Fruit fly (Drosophila melanogaster): ENCODE measurements around the gene Ktl.

Gene Ktl

dm6 chr3R:20915828-20916227 is 18.7 kb upstream of the Ktl start:
- TF ChIP-seq vvl (GFP tag; IDR thresholded peaks at IDR 0.05) (0 out of 2 replicates have a peak, but pooled peaks have one; percentile 26), CG8089 (GFP tag; optimal IDR thresholded peaks at IDR 0.05) (no peak), inv (GFP tag; IDR thresholded peaks at IDR 0.05; ENCODE audit: partially characterized antibody) (no peak), CG15269 (tag; optimal IDR thresholded peaks at IDR 0.05) (peak; percentile 20), CG30431 (GFP tag; optimal IDR thresholded peaks at IDR 0.05) (no peak), wor (GFP tag; IDR thresholded peaks at IDR 0.05) (no peak), chinmo (GFP tag; IDR thresholded peaks at IDR 0.05; ENCODE audit: partially characterized antibody) (peak; percentile 80; the same call in 2 of the 4 replicates), Lim3 (GFP tag; IDR thresholded peaks at IDR 0.05) (no peak), sna (GFP tag; IDR thresholded peaks at IDR 0.05; ENCODE audit: partially characterized antibody) (0 out of 2 replicates have a peak, but pooled peaks have one; percentile 12), CG2120 (GFP tag; optimal IDR thresholded peaks at IDR 0.05) (peak; percentile 18), Dad (GFP tag; optimal IDR thresholded peaks at IDR 0.05) (no peak), Stat92E (GFP tag; optimal IDR thresholded peaks at IDR 0.05) (no peak), Sox100B (GFP tag; optimal IDR thresholded peaks at IDR 0.05) (no peak), Xrp1 (GFP tag; IDR thresholded peaks at IDR 0.05) (no peak), Med (GFP tag) (peak; percentile 52), CG10654 (GFP tag; optimal IDR thresholded peaks at IDR 0.05) (no peak), CG15011 (GFP tag; optimal IDR thresholded peaks at IDR 0.05) (no peak), CG10147 (GFP tag; optimal IDR thresholded peaks at IDR 0.05) (no peak), CG7556 (GFP tag; optimal IDR thresholded peaks at IDR 0.05) (no peak), abd-A (tag; optimal IDR thresholded peaks at IDR 0.05) (peak; percentile 31), CG12219 (GFP tag; optimal IDR thresholded peaks at IDR 0.05) (no peak), gro (GFP tag; optimal IDR thresholded peaks at IDR 0.05) (peak; percentile 12), sd (tag; optimal IDR thresholded peaks at IDR 0.05) (peak; percentile 69), CG10431 (GFP tag; optimal IDR thresholded peaks at IDR 0.05) (no peak), HHEX (GFP tag; optimal IDR thresholded peaks at IDR 0.05) (peak; percentile 0), so (GFP tag; IDR thresholded peaks at IDR 0.05) (no peak), her (GFP tag; optimal IDR thresholded peaks at IDR 0.05) (no peak), B-H2 (GFP tag; optimal IDR thresholded peaks at IDR 0.05) (peak; percentile 28), sug (tag; optimal IDR thresholded peaks at IDR 0.05) (peak; percentile 49), ATbp (GFP tag; optimal IDR thresholded peaks at IDR 0.05) (no peak), Aef1 (GFP tag; IDR thresholded peaks at IDR 0.05) (no peak), CG13296 (GFP tag; optimal IDR thresholded peaks at IDR 0.05) (peak; percentile 10), Nf-YB (GFP tag; optimal IDR thresholded peaks at IDR 0.05) (no peak), Mad (GFP tag; optimal IDR thresholded peaks at IDR 0.05) (no peak), nerfin-2 (GFP tag; IDR thresholded peaks at IDR 0.05; ENCODE audit: partially characterized antibody) (no peak), CG13894 (tag; optimal IDR thresholded peaks at IDR 0.05) (peak; percentile 26), C15 (GFP tag; IDR thresholded peaks at IDR 0.05) (no peak), CG7372 (GFP tag; IDR thresholded peaks at IDR 0.05) (no peak), sob (GFP tag; IDR thresholded peaks at IDR 0.05) (no peak), exex (tag; optimal IDR thresholded peaks at IDR 0.05) (peak; percentile 6), Dbx (GFP tag; IDR thresholded peaks at IDR 0.05) (0 out of 3 replicates have a peak, but pooled peaks have one; percentile 39), cwo (GFP tag; optimal IDR thresholded peaks at IDR 0.05) (peak; percentile 85), CG4854 (GFP tag; optimal IDR thresholded peaks at IDR 0.05) (no peak), lab (GFP tag; optimal IDR thresholded peaks at IDR 0.05) (peak; percentile 40)
